Fruit fly (Drosophila melanogaster) whole organism, embryonic: ENCODE measurements around the gene CG4218.
A peak's percentile ranks its signal among the peaks of the same experiment; 100 is the strongest.

Experiments used
- Awh ChIP-seq: fragments of 200-800 bp; sonication (Bioruptor generic); IDR thresholded peaks from 2 replicates; pipeline ENCODE4, ENCODE4 v1.3.6; 2022; ENCODE audit warnings: missing biosample characterization, missing genetic modification characterization
- Bdp1 ChIP-seq: fragments of 200-800 bp; sonication (Bioruptor generic); optimal IDR thresholded peaks from 3 replicates; lab custom pipeline; 2016; ENCODE audit warnings: missing biosample characterization, missing genetic modification characterization
- CG10209 ChIP-seq: fragments of 200-800 bp; sonication (Bioruptor generic); optimal IDR thresholded peaks from 3 replicates; lab custom pipeline; 2017; ENCODE audit warnings: missing biosample characterization, mild to moderate bottlenecking, missing genetic modification characterization, missing genetic modification reagents
- CG11695 ChIP-seq: fragments of 200-800 bp; sonication (Bioruptor generic); IDR thresholded peaks from 3 replicates; pipeline ENCODE4 v1.3.6; 2022; ENCODE audit warnings: missing biosample characterization, missing genetic modification characterization
- CG12391 ChIP-seq: fragments of 200-800 bp; sonication (Bioruptor generic); optimal IDR thresholded peaks from 3 replicates; lab custom pipeline; 2018; ENCODE audit warnings: missing biosample characterization, mild to moderate bottlenecking, missing genetic modification characterization, moderate library complexity
- CG13894 ChIP-seq: fragments of 200-800 bp; sonication (Bioruptor generic); optimal IDR thresholded peaks from 3 replicates; lab custom pipeline; 2018; ENCODE audit warnings: missing biosample characterization, mild to moderate bottlenecking, missing genetic modification characterization, moderate library complexity
- CG1647 ChIP-seq: fragments of 200-800 bp; sonication (Bioruptor generic); optimal IDR thresholded peaks from 3 replicates; lab custom pipeline; 2016; ENCODE audit warnings: missing biosample characterization, missing genetic modification characterization
- CG16813 ChIP-seq: fragments of 200-800 bp; sonication (Bioruptor generic); IDR thresholded peaks from 3 replicates; pipeline ENCODE4 v1.3.6; 2022; ENCODE audit warnings: missing biosample characterization, missing genetic modification characterization; ENCODE audit not compliant: partially characterized antibody
- CG34224 ChIP-seq: fragments of 200-800 bp; sonication (Bioruptor generic); IDR thresholded peaks from 3 replicates; pipeline ENCODE4 v1.3.6; 2022; ENCODE audit warnings: missing biosample characterization, missing genetic modification characterization; ENCODE audit not compliant: partially characterized antibody
- CG3726 ChIP-seq: fragments of 200-800 bp; sonication (Bioruptor generic); IDR thresholded peaks from 3 replicates; pipeline ENCODE4, ENCODE4 v1.3.6; 2022; ENCODE audit warnings: missing biosample characterization, missing genetic modification characterization
- CG42726 ChIP-seq: fragments of 200-800 bp; sonication (Bioruptor generic); IDR thresholded peaks from 2 replicates; pipeline ENCODE4 v1.3.6; 2022; ENCODE audit warnings: missing biosample characterization, missing genetic modification characterization; ENCODE audit not compliant: partially characterized antibody
- CG7745 ChIP-seq: fragments of 200-800 bp; sonication (Bioruptor generic); optimal IDR thresholded peaks from 2 replicates; lab custom pipeline; 2018; ENCODE audit warnings: missing biosample characterization, mild to moderate bottlenecking, missing genetic modification characterization, moderate library complexity
- CG8281 ChIP-seq: fragments of 200-800 bp; sonication (Bioruptor generic); optimal IDR thresholded peaks from 2 replicates; lab custom pipeline; 2018; ENCODE audit warnings: missing biosample characterization, mild to moderate bottlenecking, missing genetic modification characterization, moderate library complexity
- Dek ChIP-seq: fragments of 200-800 bp; sonication (Bioruptor generic); optimal IDR thresholded peaks from 3 replicates; lab custom pipeline; 2019; ENCODE audit warnings: missing biosample characterization, mild to moderate bottlenecking, missing genetic modification characterization, moderate library complexity
- Drgx ChIP-seq: fragments of 200-800 bp; sonication (Bioruptor generic); IDR thresholded peaks from 2 replicates; pipeline ENCODE4 v1.3.6; 2022; ENCODE audit warnings: missing biosample characterization, missing genetic modification characterization
- Ets65A ChIP-seq: fragments of 200-800 bp; sonication (Bioruptor generic); peaks from one replicate; lab custom pipeline; 2016; ENCODE audit warnings: missing biosample characterization, missing genetic modification characterization
- Kr ChIP-seq: fragments of 200-800 bp; sonication (Bioruptor generic); optimal IDR thresholded peaks from 2 replicates; lab custom pipeline; 2017; ENCODE audit warnings: missing biosample characterization, mild to moderate bottlenecking, missing genetic modification characterization
- Nf-YB ChIP-seq: fragments of 200-800 bp; sonication (Bioruptor generic); optimal IDR thresholded peaks from 3 replicates; lab custom pipeline; 2019; ENCODE audit warnings: missing biosample characterization, mild to moderate bottlenecking, missing genetic modification characterization, moderate library complexity
- Opbp ChIP-seq: fragments of 200-800 bp; sonication (Bioruptor generic); IDR thresholded peaks from 3 replicates; pipeline ENCODE4 v1.3.6; 2022; ENCODE audit warnings: missing biosample characterization, missing genetic modification characterization; ENCODE audit not compliant: partially characterized antibody
- Pdp1 ChIP-seq, 2 experiments: fragments of 200-800 bp; sonication (Bioruptor generic); optimal IDR thresholded peaks; 3 replicates each; lab custom pipeline; 2016; ENCODE audit warnings: missing biosample characterization in 2 of 2, missing genetic modification characterization in 2 of 2, mild to moderate bottlenecking in 1 of 2, moderate library complexity in 1 of 2
- Scr ChIP-seq: fragments of 200-800 bp; sonication (Bioruptor generic); IDR thresholded peaks from 2 replicates; pipeline ENCODE4 v1.3.6; 2022; ENCODE audit warnings: missing biosample characterization, missing genetic modification characterization; ENCODE audit not compliant: partially characterized antibody
- Usf ChIP-seq: fragments of 200-800 bp; sonication (Bioruptor generic); optimal IDR thresholded peaks from 2 replicates; lab custom pipeline; 2017; ENCODE audit warnings: missing genotype, missing biosample characterization, missing genetic modification characterization
- YL-1 ChIP-seq: fragments of 200-800 bp; sonication (Bioruptor generic); optimal IDR thresholded peaks from 3 replicates; lab custom pipeline; 2017; ENCODE audit warnings: missing biosample characterization, mild to moderate bottlenecking, missing genetic modification characterization
- amos ChIP-seq: fragments of 200-800 bp; sonication (Bioruptor generic); IDR thresholded peaks from 2 replicates; pipeline ENCODE4 v1.3.6; 2022; ENCODE audit warnings: missing biosample characterization, missing genetic modification characterization; ENCODE audit not compliant: partially characterized antibody
- bsh ChIP-seq, 2 experiments: fragments of 200-800 bp; sonication (Bioruptor generic); optimal IDR thresholded peaks; 2 replicates each; lab custom pipeline; 2017 to 2018; ENCODE audit warnings: mild to moderate bottlenecking in 2 of 2, missing biosample characterization in 2 of 2, missing genetic modification characterization in 2 of 2, moderate library complexity in 1 of 2
- ci ChIP-seq: fragments of 200-800 bp; sonication (Bioruptor generic); IDR thresholded peaks from 3 replicates; pipeline ENCODE4 v1.3.6; 2022; ENCODE audit warnings: missing biosample characterization, missing genetic modification characterization
- dmrt99B ChIP-seq: fragments of 200-800 bp; sonication (Bioruptor generic); optimal IDR thresholded peaks from 2 replicates; lab custom pipeline; 2018; ENCODE audit warnings: missing biosample characterization, mild to moderate bottlenecking, missing genetic modification characterization, moderate library complexity
- grau ChIP-seq: fragments of 200-800 bp; optimal IDR thresholded peaks from 3 replicates; lab custom pipeline; 2019; ENCODE audit warnings: missing biosample characterization, mild to moderate bottlenecking, missing genetic modification characterization, moderate library complexity
- grn ChIP-seq: fragments of 200-800 bp; sonication (Bioruptor generic); optimal IDR thresholded peaks from 3 replicates; lab custom pipeline; 2017; ENCODE audit warnings: missing biosample characterization, missing genetic modification characterization
- hb ChIP-seq: fragments of 200-800 bp; sonication (Bioruptor generic); IDR thresholded peaks from 3 replicates; pipeline ENCODE4 v1.3.6; 2022; ENCODE audit warnings: missing biosample characterization, missing genetic modification characterization; ENCODE audit not compliant: partially characterized antibody
- kah ChIP-seq: fragments of 200-800 bp; sonication (Bioruptor generic); optimal IDR thresholded peaks from 2 replicates; lab custom pipeline; 2018; ENCODE audit warnings: missing biosample characterization, mild to moderate bottlenecking, missing genetic modification characterization
- kni ChIP-seq: fragments of 200-800 bp; sonication (Bioruptor generic); optimal IDR thresholded peaks from 3 replicates; lab custom pipeline; 2017; ENCODE audit warnings: mild to moderate bottlenecking, missing biosample characterization, missing genetic modification reagents, missing genetic modification characterization
- mirr ChIP-seq: fragments of 200-800 bp; sonication (Bioruptor generic); optimal IDR thresholded peaks from 3 replicates; lab custom pipeline; 2018; ENCODE audit warnings: missing biosample characterization, mild to moderate bottlenecking, missing genetic modification characterization
- oc ChIP-seq: fragments of 200-800 bp; sonication (Bioruptor generic); optimal IDR thresholded peaks from 2 replicates; lab custom pipeline; 2018; ENCODE audit warnings: missing biosample characterization, mild to moderate bottlenecking, missing genetic modification characterization, moderate library complexity
- onecut ChIP-seq: fragments of 200-800 bp; sonication (Bioruptor generic); IDR thresholded peaks from 2 replicates; pipeline ENCODE4 v1.3.6; 2022; ENCODE audit warnings: missing biosample characterization, missing genetic modification characterization
- org-1 ChIP-seq: fragments of 200-800 bp; sonication (Bioruptor generic); optimal IDR thresholded peaks from 2 replicates; lab custom pipeline; 2017; ENCODE audit warnings: missing biosample characterization, missing genetic modification characterization
- sqz ChIP-seq: fragments of 200-800 bp; sonication (Bioruptor generic); optimal IDR thresholded peaks from 3 replicates; lab custom pipeline; 2018; ENCODE audit warnings: missing biosample characterization, mild to moderate bottlenecking, missing genetic modification characterization
- tap ChIP-seq: fragments of 200-800 bp; optimal IDR thresholded peaks from 3 replicates; lab custom pipeline; 2019; ENCODE audit warnings: missing biosample characterization, mild to moderate bottlenecking, missing genetic modification characterization, moderate library complexity
- wek ChIP-seq: fragments of 200-800 bp; sonication (Bioruptor generic); optimal IDR thresholded peaks from 3 replicates; lab custom pipeline; 2018; ENCODE audit warnings: missing biosample characterization, mild to moderate bottlenecking, missing genetic modification characterization, moderate library complexity
- z ChIP-seq: fragments of 200-800 bp; sonication (Bioruptor generic); IDR thresholded peaks from 3 replicates; pipeline ENCODE4 v1.3.6; 2022; ENCODE audit warnings: missing biosample characterization, missing genetic modification characterization

The CG4218 gene

dm6 chr2L:14530685-14531084, 18.2 kb downstream of the CG4218 start:
- TF ChIP-seq Scr (GFP tag; lab: Robert Waterston, UW) (peak; percentile 55), Bdp1 (GFP tag; lab: Kevin White, UChicago) (peak; percentile 86), amos (GFP tag; lab: Robert Waterston, UW) (peak; percentile 62), Usf (no peak), kah (GFP tag; lab: Kevin White, UChicago) (no peak), Opbp (GFP tag; lab: Robert Waterston, UW) (peak; percentile 55; the same call in 1 of the 3 replicates), CG34224 (peak; percentile 18; the same call in 1 of the 3 replicates), CG42726 (GFP tag; lab: Robert Waterston, UW) (peak; percentile 30; the same call in 1 of the 2 replicates), CG16813 (GFP tag; lab: Robert Waterston, UW) (peak; percentile 49; the same call in 2 of the 3 replicates), hb (GFP tag; lab: Robert Waterston, UW) (0 out of 3 replicates have a peak, but pooled peaks have one; percentile 26), CG3726 (GFP tag; lab: Robert Waterston, UW) (no peak)

DNA sequence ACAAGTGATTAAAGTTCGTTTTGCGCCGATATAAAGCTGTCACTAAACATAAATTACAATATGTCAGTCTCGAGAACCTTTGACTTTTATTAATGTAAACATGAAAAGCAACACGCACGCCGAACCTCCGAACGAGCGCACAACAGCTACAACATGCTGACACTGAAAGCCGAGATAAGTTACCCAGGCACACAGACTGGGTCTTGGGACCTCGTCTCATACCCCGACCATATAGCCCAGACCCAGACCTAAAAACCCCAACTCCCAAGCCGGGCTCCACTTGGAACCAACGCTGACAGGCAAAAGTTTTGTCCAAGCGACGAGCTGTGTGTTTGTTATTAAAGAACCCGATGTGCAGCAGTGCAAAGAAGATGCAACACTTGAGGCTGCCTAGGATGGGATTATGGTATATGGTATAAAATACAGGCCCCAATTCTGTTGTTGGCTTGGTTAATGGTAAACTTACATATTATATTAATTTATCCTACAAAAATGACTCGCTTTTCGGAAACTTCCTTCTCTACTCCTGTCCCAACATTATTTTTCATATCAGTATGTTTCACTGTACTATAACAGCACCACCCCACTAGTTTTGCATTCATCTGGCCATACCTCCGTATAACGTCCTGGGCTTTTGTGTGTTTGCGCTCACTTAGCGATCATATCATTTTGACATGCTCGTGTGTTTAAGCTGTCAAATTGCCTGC, 19.8 kb downstream of the CG4218 start:
- TF ChIP-seq grau (tag; lab: Kevin White, UChicago) (peak; percentile 36), bsh (GFP tag; optimal IDR thresholded peaks at IDR 0.05; lab: Kevin White, UChicago) (peak in 1 of 2 experiments; percentile 8), Drgx (GFP tag; lab: Robert Waterston, UW) (0 out of 2 replicates have a peak, but pooled peaks have one; percentile 34), Dek (tag; lab: Kevin White, UChicago) (no peak), CG13894 (tag; lab: Kevin White, UChicago) (peak; percentile 70), CG12391 (tag; lab: Kevin White, UChicago) (no peak), Ets65A (GFP tag; lab: Kevin White, UChicago) (peak; percentile 19), ci (GFP tag; lab: Robert Waterston, UW) (0 out of 3 replicates have a peak, but pooled peaks have one; percentile 7)

DNA sequence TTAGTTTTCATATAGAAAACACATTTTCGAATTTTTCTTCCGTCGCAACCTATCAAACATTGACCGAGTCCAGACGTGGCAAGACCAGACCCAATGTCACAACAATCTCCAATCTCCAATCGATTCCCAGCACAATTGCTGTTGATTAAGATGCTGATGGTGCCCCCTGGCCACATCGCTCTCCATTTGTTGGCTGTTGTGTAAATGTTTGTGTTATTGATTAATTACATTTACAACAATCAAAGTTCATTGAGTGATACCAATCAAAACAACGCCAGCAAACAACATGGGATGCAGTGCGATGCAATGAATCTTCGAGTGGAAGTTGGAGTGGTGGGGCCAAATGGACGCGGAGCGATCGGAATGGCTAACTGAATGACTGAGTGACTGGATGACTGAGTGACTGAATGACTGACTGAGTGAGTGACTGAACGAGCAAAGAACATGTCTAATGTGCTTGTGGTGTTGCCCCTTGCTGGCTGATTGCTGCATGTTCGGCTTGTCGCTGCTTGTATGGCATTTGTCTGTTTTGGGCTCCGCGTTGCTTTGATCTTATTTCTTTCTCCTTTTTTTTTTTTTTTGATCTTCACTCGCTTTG, 21.6 kb downstream of the CG4218 start:
- peak; percentile 59 for TF ChIP-seq grn (GFP tag; lab: Kevin White, UChicago)
- peak; percentile 48 for TF ChIP-seq sqz (GFP tag; lab: Kevin White, UChicago)
- TF ChIP-seq org-1 (GFP tag; lab: Kevin White, UChicago), result peak; percentile 48
- TF ChIP-seq YL-1 (GFP tag; lab: Kevin White, UChicago), result no peak
- TF ChIP-seq Pdp1 (GFP tag; optimal IDR thresholded peaks at IDR 0.05; lab: Kevin White, UChicago), result peak in 1 of 2 experiments; percentile 10
- peak; percentile 19 for TF ChIP-seq wek (GFP tag; lab: Kevin White, UChicago)
- peak; percentile 15 for TF ChIP-seq CG10209 (GFP tag; lab: Kevin White, UChicago)
- TF ChIP-seq Nf-YB, result peak; percentile 9
- TF ChIP-seq mirr, result peak; percentile 2
- TF ChIP-seq CG7745, result peak; percentile 8
- no peak for TF ChIP-seq tap (tag; lab: Kevin White, UChicago)
- no peak; the same call in 1 of the 2 replicates for TF ChIP-seq onecut (GFP tag; lab: Robert Waterston, UW)
- peak; percentile 28 for TF ChIP-seq oc
- TF ChIP-seq CG8281 (tag; lab: Kevin White, UChicago), result peak; percentile 99
- TF ChIP-seq kni, result peak; percentile 27
- peak; percentile 22 for TF ChIP-seq Kr
- TF ChIP-seq dmrt99B (tag; lab: Kevin White, UChicago), result peak; percentile 1
- TF ChIP-seq CG1647, result no peak
- TF ChIP-seq z (GFP tag; lab: Robert Waterston, UW), result peak; percentile 91
- TF ChIP-seq Awh (GFP tag; lab: Robert Waterston, UW), result peak; percentile 65; the same call in 1 of the 2 replicates
- TF ChIP-seq CG11695, result no peak
- TF ChIP-seq, all 482 proteins: peak for 16
